Fruit fly (Drosophila melanogaster) whole organism, embryonic: Measurements from ENCODE around the gene CG10064.

ENCODE experiments used
- Ada2b ChIP-seq: fragments of 200-800 bp; sonication (Bioruptor generic); IDR thresholded peaks from 2 replicates; pipeline ENCODE4 v1.3.6; 2022; ENCODE audit warnings: missing biosample characterization, missing genetic modification characterization
- Bteb2 ChIP-seq: fragments of 200-800 bp; sonication (Bioruptor generic); optimal IDR thresholded peaks from 2 replicates; lab custom pipeline; 2016; ENCODE audit warnings: missing biosample characterization, missing genetic modification characterization
- CG10209 ChIP-seq: fragments of 200-800 bp; sonication (Bioruptor generic); optimal IDR thresholded peaks from 3 replicates; lab custom pipeline; 2017; ENCODE audit warnings: missing biosample characterization, mild to moderate bottlenecking, missing genetic modification characterization, missing genetic modification reagents
- CG10267 ChIP-seq: fragments of 200-800 bp; sonication (Bioruptor generic); optimal IDR thresholded peaks from 2 replicates; lab custom pipeline; 2018; ENCODE audit warnings: missing biosample characterization, mild to moderate bottlenecking, missing genetic modification characterization, moderate library complexity
- CG11085 ChIP-seq: fragments of 200-800 bp; sonication (Bioruptor generic); IDR thresholded peaks from 2 replicates; pipeline ENCODE4 v1.3.6; 2022; ENCODE audit warnings: missing biosample characterization, missing genetic modification characterization
- CG12104 ChIP-seq: fragments of 200-800 bp; sonication (Bioruptor generic); optimal IDR thresholded peaks from 3 replicates; lab custom pipeline; 2016; ENCODE audit warnings: missing biosample characterization, missing genetic modification characterization
- CG12219 ChIP-seq: fragments of 200-800 bp; sonication (Bioruptor generic); optimal IDR thresholded peaks from 3 replicates; lab custom pipeline; 2018; ENCODE audit warnings: missing biosample characterization, mild to moderate bottlenecking, missing genetic modification characterization
- CG12391 ChIP-seq: fragments of 200-800 bp; sonication (Bioruptor generic); optimal IDR thresholded peaks from 3 replicates; lab custom pipeline; 2018; ENCODE audit warnings: missing biosample characterization, mild to moderate bottlenecking, missing genetic modification characterization, moderate library complexity
- CG1603 ChIP-seq: fragments of 200-800 bp; sonication (Bioruptor generic); optimal IDR thresholded peaks from 2 replicates; lab custom pipeline; 2019; ENCODE audit warnings: missing biosample characterization, mild to moderate bottlenecking, missing genetic modification characterization, moderate library complexity
- CG17385 ChIP-seq: fragments of 200-800 bp; sonication (Bioruptor generic); optimal IDR thresholded peaks from 3 replicates; lab custom pipeline; 2018; ENCODE audit warnings: missing biosample characterization, mild to moderate bottlenecking, missing genetic modification characterization
- CG17612 ChIP-seq: fragments of 200-800 bp; sonication (Bioruptor generic); IDR thresholded peaks from 2 replicates; pipeline ENCODE4 v1.3.6; 2022; ENCODE audit warnings: missing biosample characterization, missing genetic modification characterization
- CG17829 ChIP-seq: fragments of 200-800 bp; optimal IDR thresholded peaks from 2 replicates; lab custom pipeline; 2019; ENCODE audit warnings: missing biosample characterization, mild to moderate bottlenecking, missing genetic modification characterization, moderate library complexity
- CG18262 ChIP-seq: fragments of 200-800 bp; optimal IDR thresholded peaks from 3 replicates; lab custom pipeline; 2019; ENCODE audit warnings: missing biosample characterization, mild to moderate bottlenecking, missing genetic modification characterization, moderate library complexity
- CG18764 ChIP-seq: fragments of 200-800 bp; sonication (Bioruptor generic); optimal IDR thresholded peaks from 3 replicates; lab custom pipeline; 2016; ENCODE audit warnings: missing biosample characterization, missing genetic modification characterization
- CG2120 ChIP-seq: fragments of 200-800 bp; sonication (Bioruptor generic); optimal IDR thresholded peaks from 3 replicates; lab custom pipeline; 2016; ENCODE audit warnings: missing biosample characterization, missing genetic modification characterization
- CG30403 ChIP-seq: fragments of 200-800 bp; sonication (Bioruptor generic); optimal IDR thresholded peaks from 3 replicates; lab custom pipeline; 2016; ENCODE audit warnings: missing biosample characterization, missing genetic modification characterization
- CG32767 ChIP-seq: fragments of 200-800 bp; sonication (Bioruptor generic); IDR thresholded peaks from 2 replicates; pipeline ENCODE4 v1.3.6; 2022; ENCODE audit warnings: missing biosample characterization, missing genetic modification characterization
- CG3726 ChIP-seq: fragments of 200-800 bp; sonication (Bioruptor generic); IDR thresholded peaks from 3 replicates; pipeline ENCODE4, ENCODE4 v1.3.6; 2022; ENCODE audit warnings: missing biosample characterization, missing genetic modification characterization
- CG4404 ChIP-seq: fragments of 200-800 bp; sonication (Bioruptor generic); IDR thresholded peaks from 2 replicates; pipeline ENCODE4 v1.3.6; 2022; ENCODE audit warnings: missing biosample characterization, missing genetic modification characterization
- CG4424 ChIP-seq: fragments of 200-800 bp; sonication (Bioruptor generic); optimal IDR thresholded peaks from 3 replicates; lab custom pipeline; 2016; ENCODE audit warnings: missing biosample characterization, missing genetic modification characterization
- CG5180 ChIP-seq: fragments of 200-800 bp; sonication (Bioruptor generic); optimal IDR thresholded peaks from 3 replicates; lab custom pipeline; 2017; ENCODE audit warnings: missing biosample characterization, missing genetic modification characterization, mild to moderate bottlenecking, moderate library complexity, missing genetic modification reagents
- CG7745 ChIP-seq: fragments of 200-800 bp; sonication (Bioruptor generic); optimal IDR thresholded peaks from 2 replicates; lab custom pipeline; 2018; ENCODE audit warnings: missing biosample characterization, mild to moderate bottlenecking, missing genetic modification characterization, moderate library complexity
- CG7839 ChIP-seq: fragments of 200-800 bp; sonication (Bioruptor generic); optimal IDR thresholded peaks from 3 replicates; lab custom pipeline; 2018; ENCODE audit warnings: missing biosample characterization, mild to moderate bottlenecking, missing genetic modification characterization, moderate library complexity
- CG7928 ChIP-seq: fragments of 200-800 bp; sonication (Bioruptor generic); optimal IDR thresholded peaks from 2 replicates; lab custom pipeline; 2017; ENCODE audit warnings: missing biosample characterization, mild to moderate bottlenecking, missing genetic modification characterization
- CHES-1-like ChIP-seq: fragments of 200-800 bp; sonication (Bioruptor generic); optimal IDR thresholded peaks from 2 replicates; lab custom pipeline; 2016; ENCODE audit warnings: missing biosample characterization, missing genetic modification characterization
- GATAe ChIP-seq: fragments of 200-800 bp; sonication (Bioruptor generic); conservative IDR thresholded peaks from 2 replicates; pipeline ENCODE4 v1.3.6; 2022; ENCODE audit warnings: missing biosample characterization, missing genetic modification characterization
- Gsc ChIP-seq: fragments of 200-800 bp; sonication (Bioruptor generic); IDR thresholded peaks from 2 replicates; pipeline ENCODE4 v1.3.6; 2022; ENCODE audit warnings: missing biosample characterization, missing genetic modification characterization
- Hand ChIP-seq: fragments of 200-800 bp; sonication (Bioruptor generic); optimal IDR thresholded peaks from 2 replicates; lab custom pipeline; 2017; ENCODE audit warnings: mild to moderate bottlenecking, missing biosample characterization, missing genetic modification reagents, missing genetic modification characterization
- Hmx ChIP-seq: fragments of 200-800 bp; sonication (Bioruptor generic); optimal IDR thresholded peaks from 2 replicates; lab custom pipeline; 2016; ENCODE audit warnings: missing biosample characterization, missing genetic modification characterization
- Kr ChIP-seq: fragments of 200-800 bp; sonication (Bioruptor generic); optimal IDR thresholded peaks from 2 replicates; lab custom pipeline; 2017; ENCODE audit warnings: missing biosample characterization, mild to moderate bottlenecking, missing genetic modification characterization
- PHDP ChIP-seq: fragments of 200-800 bp; sonication (Bioruptor generic); optimal IDR thresholded peaks from 3 replicates; lab custom pipeline; 2018; ENCODE audit warnings: missing biosample characterization, mild to moderate bottlenecking, missing genetic modification characterization, moderate library complexity
- Ptx1 ChIP-seq: fragments of 200-800 bp; sonication (Bioruptor generic); IDR thresholded peaks from 2 replicates; pipeline ENCODE4 v1.3.6; 2022; ENCODE audit warnings: missing biosample characterization, missing genetic modification characterization
- Rfx ChIP-seq: fragments of 200-800 bp; sonication (Bioruptor generic); IDR thresholded peaks from 2 replicates; pipeline ENCODE4 v1.3.6; 2022; ENCODE audit warnings: missing biosample characterization, missing genetic modification characterization
- Six4 ChIP-seq: fragments of 200-800 bp; sonication (Bioruptor generic); optimal IDR thresholded peaks from 2 replicates; lab custom pipeline; 2016; ENCODE audit warnings: missing biosample characterization, missing genetic modification characterization
- Vsx1 ChIP-seq: fragments of 200-800 bp; sonication (Bioruptor generic); optimal IDR thresholded peaks from 2 replicates; lab custom pipeline; 2017; ENCODE audit warnings: missing biosample characterization, mild to moderate bottlenecking, missing genetic modification characterization, missing genetic modification reagents
- bigmax ChIP-seq: fragments of 200-800 bp; sonication (Bioruptor generic); optimal IDR thresholded peaks from 2 replicates; lab custom pipeline; 2018; ENCODE audit warnings: missing biosample characterization, mild to moderate bottlenecking, missing genetic modification characterization
- ems ChIP-seq: fragments of 200-800 bp; sonication (Bioruptor generic); optimal IDR thresholded peaks from 3 replicates; lab custom pipeline; 2016; ENCODE audit warnings: missing biosample characterization, missing genetic modification characterization
- gce ChIP-seq: fragments of 200-800 bp; sonication (Bioruptor generic); IDR thresholded peaks from 3 replicates; pipeline ENCODE4 v1.3.6; 2022; ENCODE audit warnings: missing biosample characterization, missing genetic modification characterization
- gem ChIP-seq: fragments of 200-800 bp; sonication (Bioruptor generic); optimal IDR thresholded peaks from 2 replicates; lab custom pipeline; 2019; ENCODE audit warnings: missing biosample characterization, mild to moderate bottlenecking, missing genetic modification characterization, moderate library complexity
- ind ChIP-seq: fragments of 200-800 bp; sonication (Bioruptor generic); optimal IDR thresholded peaks from 3 replicates; lab custom pipeline; 2016; ENCODE audit warnings: missing biosample characterization, missing genetic modification characterization
- inv ChIP-seq: fragments of 200-800 bp; sonication (Bioruptor generic); IDR thresholded peaks from 2 replicates; pipeline ENCODE4 v1.3.6; 2022; ENCODE audit warnings: missing biosample characterization, missing genetic modification characterization; ENCODE audit not compliant: partially characterized antibody
- lilli ChIP-seq: fragments of 200-800 bp; sonication (Bioruptor generic); optimal IDR thresholded peaks from 3 replicates; lab custom pipeline; 2016; ENCODE audit warnings: missing biosample characterization, missing genetic modification characterization
- lmd ChIP-seq: fragments of 200-800 bp; sonication (Bioruptor generic); IDR thresholded peaks from 2 replicates; pipeline ENCODE4 v1.3.6; 2022; ENCODE audit warnings: missing biosample characterization, missing genetic modification characterization
- maf-S ChIP-seq: fragments of 200-800 bp; sonication (Bioruptor generic); optimal IDR thresholded peaks from 2 replicates; lab custom pipeline; 2016; ENCODE audit warnings: missing biosample characterization, missing genetic modification characterization
- pita ChIP-seq: fragments of 200-800 bp; sonication (Bioruptor generic); optimal IDR thresholded peaks from 2 replicates; lab custom pipeline; 2017; ENCODE audit warnings: missing biosample characterization, mild to moderate bottlenecking, missing genetic modification characterization
- prd ChIP-seq, 3 experiments: fragments of >200 bp in 2 of 3; fragments of 200-800 bp in 1 of 3; sonication (Bioruptor generic) in 1 of 3; optimal IDR thresholded peaks in 2 of 3; IDR thresholded peaks in 1 of 3; 2 replicates in 2 of 3; 3 replicates in 1 of 3; pipeline versions ENCODE4 v1.3.6 to Lab custom; 2017 to 2022; ENCODE audit warnings: missing biosample characterization in 1 of 3, missing genetic modification characterization in 1 of 3
- seq ChIP-seq: fragments of 200-800 bp; sonication (Bioruptor generic); IDR thresholded peaks from 2 replicates; pipeline ENCODE4 v1.3.6; 2022; ENCODE audit warnings: missing biosample characterization, missing genetic modification characterization
- ssp ChIP-seq: fragments of 200-800 bp; sonication (Bioruptor generic); IDR thresholded peaks from 2 replicates; pipeline ENCODE4 v1.3.6; 2022; ENCODE audit warnings: missing biosample characterization, missing genetic modification characterization
- stwl ChIP-seq: fragments of 200-800 bp; sonication (Bioruptor generic); optimal IDR thresholded peaks from 3 replicates; lab custom pipeline; 2018; ENCODE audit warnings: missing biosample characterization, mild to moderate bottlenecking, missing genetic modification characterization, moderate library complexity
- sug ChIP-seq: fragments of 200-800 bp; optimal IDR thresholded peaks from 2 replicates; lab custom pipeline; 2019; ENCODE audit warnings: missing biosample characterization, mild to moderate bottlenecking, missing genetic modification characterization, moderate library complexity
- vvl ChIP-seq: fragments of 200-800 bp; sonication (Bioruptor generic); IDR thresholded peaks from 2 replicates; pipeline ENCODE4 v1.3.6; 2022; ENCODE audit warnings: missing biosample characterization, missing genetic modification characterization

Gene CG10064

DNA sequence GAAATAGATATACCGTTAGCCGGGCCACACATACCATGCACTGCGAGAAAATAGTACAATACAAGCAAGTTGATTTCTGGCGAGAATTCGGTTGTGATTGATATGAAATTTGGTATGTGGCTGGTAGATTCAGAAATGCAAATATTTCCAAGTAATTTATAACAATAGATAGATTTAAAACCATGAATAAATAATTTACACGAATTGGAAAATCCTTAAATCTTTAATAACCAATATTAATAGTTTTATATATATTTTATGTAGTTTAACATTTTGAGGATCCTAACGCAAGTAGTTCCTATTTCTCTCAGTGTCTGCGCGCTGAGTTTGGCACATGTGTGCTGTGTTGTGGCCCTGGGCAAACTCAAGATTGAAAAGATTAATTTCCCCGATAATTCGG, 14.1 kb upstream of the CG10064 start (continued):
- TF ChIP-seq pita (GFP tag; lab: Kevin White, UChicago) (no peak), CG5180 (GFP tag; lab: Kevin White, UChicago) (no peak), CG4424 (GFP tag; lab: Kevin White, UChicago) (peak; percentile 46), CG17829 (tag; lab: Kevin White, UChicago) (peak; percentile 77), CG2120 (GFP tag; lab: Kevin White, UChicago) (no peak), CG3726 (no peak), prd (optimal IDR thresholded peaks at IDR 0.05; lab: Kevin White, UChicago) (no peak), prd (GFP tag; IDR thresholded peaks at IDR 0.05; lab: Robert Waterston, UW) (peak; percentile 87; the same call in 2 of the 3 replicates), stwl (tag; lab: Kevin White, UChicago) (no peak), CG17612 (GFP tag; lab: Robert Waterston, UW) (no peak), Vsx1 (GFP tag; lab: Kevin White, UChicago) (no peak), CG18262 (tag; lab: Kevin White, UChicago) (peak; percentile 79), maf-S (GFP tag; lab: Kevin White, UChicago) (no peak), CG12391 (peak; percentile 72), Hmx (GFP tag; lab: Kevin White, UChicago) (no peak), bigmax (GFP tag; lab: Kevin White, UChicago) (no peak), Bteb2 (GFP tag; lab: Kevin White, UChicago) (no peak), ssp (no peak), Hand (no peak), CG12104 (GFP tag; lab: Kevin White, UChicago) (peak; percentile 40), CG4404 (peak; percentile 79), seq (GFP tag; lab: Robert Waterston, UW) (no peak), CG18764 (GFP tag; lab: Kevin White, UChicago) (no peak), Ptx1 (GFP tag; lab: Robert Waterston, UW) (0 out of 2 replicates have a peak, but pooled peaks have one; percentile 47), CG7839 (tag; lab: Kevin White, UChicago) (peak; percentile 65), vvl (GFP tag; lab: Robert Waterston, UW) (peak; percentile 31; the same call in 1 of the 2 replicates), Kr (no peak), CG12219 (GFP tag; lab: Kevin White, UChicago) (peak; percentile 6), CG30403 (GFP tag; lab: Kevin White, UChicago) (peak; percentile 39), ind (GFP tag; lab: Kevin White, UChicago) (peak; percentile 2), Ada2b (GFP tag; lab: Robert Waterston, UW) (peak; percentile 60), Rfx (no peak), CG7745 (tag; lab: Kevin White, UChicago) (no peak), ems (peak; percentile 2), lmd (GFP tag; lab: Robert Waterston, UW) (peak; percentile 26; the same call in 1 of the 2 replicates), inv (no peak), CG10209 (GFP tag; lab: Kevin White, UChicago) (peak; percentile 49), CG32767 (GFP tag; lab: Robert Waterston, UW) (no peak), CG17385 (GFP tag; lab: Kevin White, UChicago) (peak; percentile 33), CG10267 (peak; percentile 55), Six4 (GFP tag; lab: Kevin White, UChicago) (peak; percentile 29), gce (GFP tag; lab: Robert Waterston, UW) (no peak), lilli (GFP tag; lab: Kevin White, UChicago) (peak; percentile 16), CG1603 (peak; percentile 54), CHES-1-like (no peak), Gsc (GFP tag; lab: Robert Waterston, UW) (no peak), CG11085 (GFP tag; lab: Robert Waterston, UW) (no peak), sug (tag; lab: Kevin White, UChicago) (no peak), GATAe (GFP tag; lab: Robert Waterston, UW) (no peak), PHDP (peak; percentile 37), CG7928 (no peak), gem (tag; lab: Kevin White, UChicago) (peak; percentile 74)
